Fruit fly (Drosophila melanogaster) whole organism, embryonic: Measurements from ENCODE around the gene CstF50.

Experiments
- B-H2 ChIP-seq: fragments of 200-800 bp; sonication (Bioruptor generic); optimal IDR thresholded peaks from 2 replicates; lab custom pipeline; 2018; ENCODE audit warnings: missing biosample characterization, mild to moderate bottlenecking, missing genetic modification characterization
- CG10147 ChIP-seq: fragments of 200-800 bp; sonication (Bioruptor generic); optimal IDR thresholded peaks from 2 replicates; lab custom pipeline; 2019; ENCODE audit warnings: missing biosample characterization, mild to moderate bottlenecking, missing genetic modification characterization, moderate library complexity
- CG12659 ChIP-seq: fragments of 200-800 bp; sonication (Bioruptor generic); optimal IDR thresholded peaks from 3 replicates; lab custom pipeline; 2017; ENCODE audit warnings: mild to moderate bottlenecking, missing biosample characterization, missing genetic modification reagents, missing genetic modification characterization
- CG13624 ChIP-seq: fragments of 200-800 bp; sonication (Bioruptor generic); optimal IDR thresholded peaks from 2 replicates; lab custom pipeline; 2016; ENCODE audit warnings: missing biosample characterization, missing genetic modification characterization
- CG1647 ChIP-seq: fragments of 200-800 bp; sonication (Bioruptor generic); optimal IDR thresholded peaks from 3 replicates; lab custom pipeline; 2016; ENCODE audit warnings: missing biosample characterization, missing genetic modification characterization
- CG18476 ChIP-seq: fragments of 200-800 bp; sonication (Bioruptor generic); optimal IDR thresholded peaks from 2 replicates; lab custom pipeline; 2016; ENCODE audit warnings: missing biosample characterization, mild to moderate bottlenecking, missing genetic modification characterization
- CG18764 ChIP-seq: fragments of 200-800 bp; sonication (Bioruptor generic); optimal IDR thresholded peaks from 3 replicates; lab custom pipeline; 2016; ENCODE audit warnings: missing biosample characterization, missing genetic modification characterization
- CG2120 ChIP-seq: fragments of 200-800 bp; sonication (Bioruptor generic); optimal IDR thresholded peaks from 3 replicates; lab custom pipeline; 2016; ENCODE audit warnings: missing biosample characterization, missing genetic modification characterization
- CG30020 ChIP-seq: fragments of 200-800 bp; optimal IDR thresholded peaks from 2 replicates; lab custom pipeline; 2019; ENCODE audit warnings: missing biosample characterization, mild to moderate bottlenecking, missing genetic modification characterization, moderate library complexity
- CG34376 ChIP-seq: fragments of 200-800 bp; sonication (Bioruptor generic); optimal IDR thresholded peaks from 2 replicates; lab custom pipeline; 2018; ENCODE audit warnings: missing biosample characterization, mild to moderate bottlenecking, missing genetic modification characterization
- CG3847 ChIP-seq: fragments of 200-800 bp; sonication (Bioruptor generic); IDR thresholded peaks from 2 replicates; pipeline ENCODE4 v1.3.6; 2022; ENCODE audit warnings: missing biosample characterization, missing genetic modification characterization
- CG5245 ChIP-seq: fragments of 200-800 bp; sonication (Bioruptor generic); optimal IDR thresholded peaks from 3 replicates; lab custom pipeline; 2016; ENCODE audit warnings: missing biosample characterization, missing genetic modification characterization
- CG6175 ChIP-seq: fragments of 200-800 bp; sonication (Bioruptor generic); IDR thresholded peaks from 3 replicates; pipeline ENCODE4 v1.3.6; 2022; ENCODE audit warnings: missing biosample characterization, missing genetic modification characterization
- CG7357 ChIP-seq: fragments of 200-800 bp; sonication (Bioruptor generic); IDR thresholded peaks from 3 replicates; pipeline ENCODE4 v1.3.6; 2022; ENCODE audit warnings: missing biosample characterization, missing genetic modification characterization
- CG8089 ChIP-seq: fragments of 200-800 bp; sonication (Bioruptor generic); optimal IDR thresholded peaks from 3 replicates; lab custom pipeline; 2016; ENCODE audit warnings: missing biosample characterization, missing genetic modification characterization
- CG8944 ChIP-seq: fragments of 200-800 bp; sonication (Bioruptor generic); optimal IDR thresholded peaks from 3 replicates; lab custom pipeline; 2016; ENCODE audit warnings: missing biosample characterization, missing genetic modification characterization
- CG9876 ChIP-seq: fragments of 200-800 bp; sonication (Bioruptor generic); optimal IDR thresholded peaks from 2 replicates; lab custom pipeline; 2016; ENCODE audit warnings: missing biosample characterization, missing genetic modification characterization
- Chrac-16 ChIP-seq: fragments of 200-800 bp; sonication (Bioruptor generic); optimal IDR thresholded peaks from 3 replicates; lab custom pipeline; 2016; ENCODE audit warnings: missing biosample characterization, missing genetic modification characterization
- Ets65A ChIP-seq: fragments of 200-800 bp; sonication (Bioruptor generic); peaks from one replicate; lab custom pipeline; 2016; ENCODE audit warnings: missing biosample characterization, missing genetic modification characterization
- HLHmδ ChIP-seq: fragments of 200-800 bp; sonication (Bioruptor generic); optimal IDR thresholded peaks from 2 replicates; lab custom pipeline; 2018; ENCODE audit warnings: missing biosample characterization, mild to moderate bottlenecking, missing genetic modification characterization, moderate library complexity
- Hr3 ChIP-seq: fragments of 200-800 bp; sonication (Bioruptor generic); optimal IDR thresholded peaks from 3 replicates; lab custom pipeline; 2016; ENCODE audit warnings: missing biosample characterization, missing genetic modification characterization
- Hr39 ChIP-seq: fragments of >200 bp; optimal IDR thresholded peaks from 2 replicates; lab custom pipeline; 2017
- Kr ChIP-seq: fragments of 200-800 bp; sonication (Bioruptor generic); optimal IDR thresholded peaks from 2 replicates; lab custom pipeline; 2017; ENCODE audit warnings: missing biosample characterization, mild to moderate bottlenecking, missing genetic modification characterization
- Lim3 ChIP-seq: fragments of 200-800 bp; sonication (Bioruptor generic); IDR thresholded peaks from 2 replicates; pipeline ENCODE4 v1.3.6; 2022; ENCODE audit warnings: missing biosample characterization, missing genetic modification characterization
- Mrtf ChIP-seq: fragments of 200-800 bp; sonication (Bioruptor generic); IDR thresholded peaks from 3 replicates; pipeline ENCODE4 v1.3.6; 2022; ENCODE audit warnings: missing biosample characterization, missing genetic modification characterization
- NK7.1 ChIP-seq: fragments of 200-800 bp; sonication (Bioruptor generic); optimal IDR thresholded peaks from 3 replicates; lab custom pipeline; 2016; ENCODE audit warnings: missing biosample characterization, missing genetic modification characterization
- Nf-YB ChIP-seq: fragments of 200-800 bp; sonication (Bioruptor generic); optimal IDR thresholded peaks from 3 replicates; lab custom pipeline; 2019; ENCODE audit warnings: missing biosample characterization, mild to moderate bottlenecking, missing genetic modification characterization, moderate library complexity
- Oli ChIP-seq: fragments of 200-800 bp; sonication (Bioruptor generic); optimal IDR thresholded peaks from 2 replicates; lab custom pipeline; 2018; ENCODE audit warnings: missing biosample characterization, mild to moderate bottlenecking, missing genetic modification characterization, moderate library complexity
- Taf1 ChIP-seq: fragments of 200-800 bp; sonication (Bioruptor generic); IDR thresholded peaks from 2 replicates; pipeline ENCODE4 v1.3.6; 2022; ENCODE audit warnings: missing biosample characterization, missing genetic modification characterization
- Xrp1 ChIP-seq: fragments of 200-800 bp; sonication (Bioruptor generic); IDR thresholded peaks from 2 replicates; pipeline ENCODE4 v1.3.6; 2022; ENCODE audit warnings: missing biosample characterization, missing genetic modification characterization
- YL-1 ChIP-seq: fragments of 200-800 bp; sonication (Bioruptor generic); optimal IDR thresholded peaks from 3 replicates; lab custom pipeline; 2017; ENCODE audit warnings: missing biosample characterization, mild to moderate bottlenecking, missing genetic modification characterization
- ab ChIP-seq: fragments of 200-800 bp; sonication (Bioruptor generic); optimal IDR thresholded peaks from 2 replicates; lab custom pipeline; 2016; ENCODE audit warnings: missing biosample characterization, missing genetic modification characterization
- bsh ChIP-seq, 2 experiments: fragments of 200-800 bp; sonication (Bioruptor generic); optimal IDR thresholded peaks; 2 replicates each; lab custom pipeline; 2017 to 2018; ENCODE audit warnings: mild to moderate bottlenecking in 2 of 2, missing biosample characterization in 2 of 2, missing genetic modification characterization in 2 of 2, moderate library complexity in 1 of 2
- chinmo ChIP-seq: fragments of 200-800 bp; sonication (Bioruptor generic); IDR thresholded peaks from 4 replicates; pipeline ENCODE4 v1.3.6; 2022; ENCODE audit warnings: missing biosample characterization, missing genetic modification characterization; ENCODE audit not compliant: partially characterized antibody
- disco-r ChIP-seq: fragments of 200-800 bp; sonication (Bioruptor generic); optimal IDR thresholded peaks from 2 replicates; lab custom pipeline; 2016; ENCODE audit warnings: missing biosample characterization, missing genetic modification characterization
- dpn ChIP-seq, 2 experiments: fragments of 200-800 bp; sonication (Bioruptor generic); optimal IDR thresholded peaks; 3 replicates each; lab custom pipeline; 2016; ENCODE audit warnings: missing biosample characterization in 2 of 2, missing genetic modification characterization in 2 of 2
- eve ChIP-seq, 2 experiments: fragments of >200 bp; optimal IDR thresholded peaks; 2 replicates each; lab custom pipeline; 2017; ENCODE audit warnings: missing biosample characterization in 2 of 2, missing genetic modification characterization in 2 of 2
- gcm ChIP-seq: fragments of 200-800 bp; sonication (Bioruptor generic); optimal IDR thresholded peaks from 2 replicates; lab custom pipeline; 2019; ENCODE audit warnings: missing biosample characterization, mild to moderate bottlenecking, missing genetic modification characterization, moderate library complexity
- gsb-n ChIP-seq: fragments of 200-800 bp; sonication (Bioruptor generic); optimal IDR thresholded peaks from 3 replicates; lab custom pipeline; 2018; ENCODE audit warnings: missing biosample characterization, mild to moderate bottlenecking, missing genetic modification characterization
- hkb ChIP-seq, 2 experiments: fragments of 200-800 bp in 1 of 2; fragments of >200 bp in 1 of 2; sonication (Bioruptor generic) in 1 of 2; IDR thresholded peaks in 1 of 2; optimal IDR thresholded peaks in 1 of 2; 2 replicates each; pipeline versions ENCODE4 v1.3.6 to Lab custom; 2017 to 2022; ENCODE audit warnings: missing biosample characterization in 1 of 2, missing genetic modification characterization in 1 of 2
- jigr1 ChIP-seq: fragments of 200-800 bp; sonication (Bioruptor generic); IDR thresholded peaks from 3 replicates; pipeline ENCODE4 v1.3.6; 2022; ENCODE audit warnings: missing biosample characterization, missing genetic modification characterization
- kah ChIP-seq: fragments of 200-800 bp; sonication (Bioruptor generic); optimal IDR thresholded peaks from 2 replicates; lab custom pipeline; 2018; ENCODE audit warnings: missing biosample characterization, mild to moderate bottlenecking, missing genetic modification characterization
- mam ChIP-seq: fragments of 200-800 bp; sonication (Bioruptor generic); optimal IDR thresholded peaks from 3 replicates; lab custom pipeline; 2016; ENCODE audit warnings: missing biosample characterization, missing genetic modification characterization
- mld ChIP-seq: fragments of 200-800 bp; sonication (Bioruptor generic); IDR thresholded peaks from 3 replicates; pipeline ENCODE4 v1.3.6; 2022; ENCODE audit warnings: missing biosample characterization, missing genetic modification characterization; ENCODE audit not compliant: partially characterized antibody
- nmo ChIP-seq: fragments of 200-800 bp; sonication (Bioruptor generic); optimal IDR thresholded peaks from 2 replicates; lab custom pipeline; 2018; ENCODE audit warnings: missing biosample characterization, mild to moderate bottlenecking, missing genetic modification characterization, moderate library complexity
- phol ChIP-seq: fragments of 200-800 bp; sonication (Bioruptor generic); optimal IDR thresholded peaks from 3 replicates; lab custom pipeline; 2018; ENCODE audit warnings: missing biosample characterization, mild to moderate bottlenecking, missing genetic modification characterization, moderate library complexity
- repo ChIP-seq: fragments of 200-800 bp; sonication (Bioruptor generic); optimal IDR thresholded peaks from 2 replicates; lab custom pipeline; 2016; ENCODE audit warnings: missing biosample characterization, missing genetic modification characterization
- sens ChIP-seq: fragments of 200-800 bp; sonication (Bioruptor generic); peaks from one replicate; lab custom pipeline; 2016; ENCODE audit warnings: missing biosample characterization, missing genetic modification characterization
- toy ChIP-seq: fragments of 200-800 bp; sonication (Bioruptor generic); IDR thresholded peaks from 2 replicates; pipeline ENCODE4 v1.3.6; 2022; ENCODE audit warnings: missing biosample characterization, missing genetic modification characterization
- z ChIP-seq: fragments of 200-800 bp; sonication (Bioruptor generic); IDR thresholded peaks from 3 replicates; pipeline ENCODE4 v1.3.6; 2022; ENCODE audit warnings: missing biosample characterization, missing genetic modification characterization

Gene CstF50

dm6 chr3R:31686692-31687351 lies 49.9 kb downstream of the CstF50 start (continued):
- TF ChIP-seq repo (GFP tag; lab: Kevin White, UChicago) (peak; percentile 75), Nf-YB (GFP tag; lab: Kevin White, UChicago) (peak; percentile 68), sens (GFP tag; lab: Kevin White, UChicago) (peak; percentile 99), Chrac-16 (GFP tag; lab: Kevin White, UChicago) (peak; percentile 91), nmo (GFP tag; lab: Kevin White, UChicago) (peak; percentile 94), CG8089 (GFP tag; lab: Kevin White, UChicago) (peak; percentile 90), YL-1 (peak; percentile 36), Lim3 (GFP tag; lab: Robert Waterston, UW) (0 out of 2 replicates have a peak, but pooled peaks have one; percentile 27), Xrp1 (peak; percentile 95), toy (no peak), CG2120 (peak; percentile 7), CG34376 (GFP tag; lab: Kevin White, UChicago) (no peak), chinmo (GFP tag; lab: Robert Waterston, UW) (no peak), CG9876 (GFP tag; lab: Kevin White, UChicago) (peak; percentile 58), CG10147 (GFP tag; lab: Kevin White, UChicago) (peak; percentile 62), mld (GFP tag; lab: Robert Waterston, UW) (no peak), CG18764 (GFP tag; lab: Kevin White, UChicago) (peak; percentile 82), z (GFP tag; lab: Robert Waterston, UW) (0 out of 3 replicates have a peak, but pooled peaks have one; percentile 9), gcm (GFP tag; lab: Kevin White, UChicago) (peak; percentile 86), Oli (tag; lab: Kevin White, UChicago) (peak; percentile 90), B-H2 (no peak), mam (peak; percentile 50), jigr1 (GFP tag; lab: Robert Waterston, UW) (peak; percentile 55; the same call in 1 of the 3 replicates), dpn (GFP tag; optimal IDR thresholded peaks at IDR 0.05; lab: Kevin White, UChicago) (peak; percentile 72 to 85), CG18476 (GFP tag; lab: Kevin White, UChicago) (peak; percentile 78), Hr39 (lab: Kevin White, UChicago) (no peak), CG8944 (GFP tag; lab: Kevin White, UChicago) (peak; percentile 83), kah (peak; percentile 77), eve (GFP tag; optimal IDR thresholded peaks at IDR 0.05; lab: Kevin White, UChicago) (no peak), disco-r (GFP tag; lab: Kevin White, UChicago) (peak; percentile 45), CG1647 (GFP tag; lab: Kevin White, UChicago) (peak; percentile 67), bsh (GFP tag; optimal IDR thresholded peaks at IDR 0.05; lab: Kevin White, UChicago) (peak; percentile 89 to 98), Hr3 (peak; percentile 78), Taf1 (no peak), Ets65A (GFP tag; lab: Kevin White, UChicago) (peak; percentile 97), ab (peak; percentile 64), Mrtf (GFP tag; lab: Robert Waterston, UW) (peak; percentile 44; the same call in 1 of the 3 replicates), HLHmδ (GFP tag; lab: Kevin White, UChicago) (no peak), phol (tag; lab: Kevin White, UChicago) (peak; percentile 94), CG6175 (GFP tag; lab: Robert Waterston, UW) (no peak), gsb-n (tag; lab: Kevin White, UChicago) (peak; percentile 95), hkb (optimal IDR thresholded peaks at IDR 0.05; lab: Kevin White, UChicago) (no peak), hkb (GFP tag; IDR thresholded peaks at IDR 0.05; lab: Robert Waterston, UW) (peak; percentile 78), Kr (GFP tag; lab: Kevin White, UChicago) (peak; percentile 53), CG7357 (GFP tag; lab: Robert Waterston, UW) (peak; percentile 74; the same call in 1 of the 3 replicates), CG5245 (GFP tag; lab: Kevin White, UChicago) (peak; percentile 92), CG30020 (tag; lab: Kevin White, UChicago) (peak; percentile 70), CG3847 (GFP tag; lab: Robert Waterston, UW) (peak; percentile 58), CG13624 (GFP tag; lab: Kevin White, UChicago) (peak; percentile 36), NK7.1 (GFP tag; lab: Kevin White, UChicago) (no peak), CG12659 (GFP tag; lab: Kevin White, UChicago) (peak; percentile 74)
